Fruit fly (Drosophila melanogaster): ENCODE measurements around the gene Or71a.

The Or71a gene

dm6 chr3L:15102669-15103309, 24.5 kb upstream of the Or71a start (continued):
- TF ChIP-seq Kr (GFP tag; optimal IDR thresholded peaks at IDR 0.05) (no peak), Meics (GFP tag; optimal IDR thresholded peaks at IDR 0.05) (no peak), CG18619 (GFP tag; optimal IDR thresholded peaks at IDR 0.05) (no peak), CG9609 (GFP tag; optimal IDR thresholded peaks at IDR 0.05) (no peak), sr (GFP tag; IDR thresholded peaks at IDR 0.05) (peak; percentile 78), amos (GFP tag; IDR thresholded peaks at IDR 0.05; ENCODE audit: partially characterized antibody) (no peak), GATAe (GFP tag; conservative IDR thresholded peaks at IDR 0.05) (no peak), trh (GFP tag; optimal IDR thresholded peaks at IDR 0.05) (no peak), CG10431 (GFP tag; optimal IDR thresholded peaks at IDR 0.05) (no peak), Opbp (GFP tag; IDR thresholded peaks at IDR 0.05; ENCODE audit: partially characterized antibody) (no peak), CG6175 (GFP tag; IDR thresholded peaks at IDR 0.05) (0 out of 3 replicates have a peak, but pooled peaks have one; percentile 21), CG13296 (GFP tag; optimal IDR thresholded peaks at IDR 0.05) (no peak), zen2 (GFP tag; IDR thresholded peaks at IDR 0.05; ENCODE audit: partially characterized antibody) (no peak), Nf-YB (GFP tag; optimal IDR thresholded peaks at IDR 0.05) (no peak), Fer2 (tag; optimal IDR thresholded peaks at IDR 0.05) (no peak), rib (GFP tag; IDR thresholded peaks at IDR 0.05) (no peak), gsb (GFP tag; IDR thresholded peaks at IDR 0.05) (no peak), Gsc (GFP tag; IDR thresholded peaks at IDR 0.05) (no peak), CG30020 (tag; optimal IDR thresholded peaks at IDR 0.05) (no peak), grau (tag; optimal IDR thresholded peaks at IDR 0.05) (peak; percentile 78), cato (GFP tag; optimal IDR thresholded peaks at IDR 0.05; ENCODE audit: borderline replicate concordance) (no peak), CG9876 (GFP tag; optimal IDR thresholded peaks at IDR 0.05) (no peak)

- peak; percentile 80 for TF ChIP-seq scrt (GFP tag; optimal IDR thresholded peaks at IDR 0.05)
- peak; percentile 25; the same call in 1 of the 3 replicates for TF ChIP-seq row (GFP tag; IDR thresholded peaks at IDR 0.05)
- no peak for TF ChIP-seq Lhr (GFP tag; optimal IDR thresholded peaks at IDR 0.05)
- TF ChIP-seq Hr3 (GFP tag; optimal IDR thresholded peaks at IDR 0.05), result no peak
- no peak for TF ChIP-seq CG18599 (GFP tag; optimal IDR thresholded peaks at IDR 0.05)
- no peak for TF ChIP-seq Sry-β (GFP tag; optimal IDR thresholded peaks at IDR 0.05)
- TF ChIP-seq lbe (GFP tag; optimal IDR thresholded peaks at IDR 0.05), result peak; percentile 42
- TF ChIP-seq CG12744 (GFP tag; optimal IDR thresholded peaks at IDR 0.05), result no peak
- TF ChIP-seq sens (GFP tag), result peak; percentile 45
- no peak for TF ChIP-seq tin (GFP tag; optimal IDR thresholded peaks at IDR 0.05)
- no peak for TF ChIP-seq Xbp1 (GFP tag; optimal IDR thresholded peaks at IDR 0.05)
- no peak for TF ChIP-seq kay (GFP tag; optimal IDR thresholded peaks at IDR 0.05)
- TF ChIP-seq CG11247 (GFP tag; IDR thresholded peaks at IDR 0.05), result 0 out of 2 replicates have a peak, but pooled peaks have one; percentile 14
- no peak for TF ChIP-seq slbo (GFP tag; IDR thresholded peaks at IDR 0.05)
- peak; percentile 24 for TF ChIP-seq CG2678 (tag; optimal IDR thresholded peaks at IDR 0.05)
- TF ChIP-seq zfh1 (GFP tag; IDR thresholded peaks at IDR 0.05), result no peak
- TF ChIP-seq CG8765 (GFP tag; IDR thresholded peaks at IDR 0.05), result no peak
- TF ChIP-seq Mes4 (GFP tag; optimal IDR thresholded peaks at IDR 0.05), result no peak
- TF ChIP-seq salm (tag; optimal IDR thresholded peaks at IDR 0.05), result no peak
- TF ChIP-seq Trl (optimal IDR thresholded peaks at IDR 0.05), result peak; percentile 14 to 38
- TF ChIP-seq Trl (GFP tag; optimal IDR thresholded peaks at IDR 0.05), result no peak
- no peak for TF ChIP-seq E2f1 (GFP tag; IDR thresholded peaks at IDR 0.05)
- peak; percentile 80 for TF ChIP-seq crol (GFP tag; IDR thresholded peaks at IDR 0.05)
- TF ChIP-seq cato (GFP tag; optimal IDR thresholded peaks at IDR 0.05; ENCODE audit: borderline replicate concordance), result no peak
- TF ChIP-seq Sox102F (GFP tag; optimal IDR thresholded peaks at IDR 0.05), result peak; percentile 20
- TF ChIP-seq kni (GFP tag; optimal IDR thresholded peaks at IDR 0.05), result no peak
- TF ChIP-seq CG2199 (GFP tag; IDR thresholded peaks at IDR 0.05), result 0 out of 3 replicates have a peak, but pooled peaks have one; percentile 47
- TF ChIP-seq CG3407 (GFP tag; optimal IDR thresholded peaks at IDR 0.05), result no peak
Observed at dm6 chr3L:15101639-15102413, 23.6 kb upstream of the Or71a start.
